Worm (Caenorhabditis elegans): ENCODE results near the gene dab-1.

Gene dab-1

ce11 chrII:8248745-8249144 is 26.6 kb downstream of the dab-1 start, which contains the start of the genes F35C11.2 and F35C11.4:
TSS of gene F35C11.2 (minus strand) at chrII:8248834.
TSS of gene F35C11.4 (plus strand) at chrII:8249004.
- TF ChIP-seq gmeb-1 (tag; optimal IDR thresholded peaks at IDR 0.05) (peak; percentile 37), nhr-77 (tag; optimal IDR thresholded peaks at IDR 0.05) (no peak), egl-27 (tag; optimal IDR thresholded peaks at IDR 0.05) (no peak), nhr-129 (tag; optimal IDR thresholded peaks at IDR 0.05) (peak; percentile 2), mdl-1 (tag; optimal IDR thresholded peaks at IDR 0.05) (no peak), sma-3 (GFP tag; optimal IDR thresholded peaks at IDR 0.05) (peak; percentile 31), snpc-4 (tag; optimal IDR thresholded peaks at IDR 0.05) (no peak), fos-1 (tag; optimal IDR thresholded peaks at IDR 0.05) (peak; percentile 98)

DNA sequence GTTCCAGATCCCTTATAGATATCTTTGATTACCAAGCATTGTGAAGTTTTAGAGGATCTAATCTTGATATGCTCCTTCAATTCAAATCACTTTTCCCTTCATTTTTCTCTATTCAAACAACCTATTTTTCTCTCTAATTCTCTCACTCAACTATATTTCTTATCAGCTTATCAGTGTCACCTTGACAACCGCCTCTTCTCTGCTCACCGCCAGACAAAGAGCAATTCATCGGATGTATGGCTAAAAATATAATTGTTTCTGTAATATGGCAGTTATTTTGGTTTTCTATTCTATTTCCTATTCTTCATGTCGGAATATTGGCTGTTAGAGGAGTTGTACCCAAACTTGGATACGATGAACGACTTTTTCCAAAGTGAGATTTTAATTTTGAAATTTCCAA is 27.5 kb downstream of the dab-1 start:
- no peak for TF ChIP-seq skn-1 (tag; optimal IDR thresholded peaks at IDR 0.05)
- TF ChIP-seq fos-1 (tag; optimal IDR thresholded peaks at IDR 0.05), result peak; percentile 20
- TF ChIP-seq egl-27 (tag; optimal IDR thresholded peaks at IDR 0.05), result no peak
- no peak for TF ChIP-seq nhr-12 (tag; optimal IDR thresholded peaks at IDR 0.05)
- no peak for TF ChIP-seq nhr-6 (tag; optimal IDR thresholded peaks at IDR 0.05)
- no peak for TF ChIP-seq lin-13 (GFP tag; optimal IDR thresholded peaks at IDR 0.05)
- no peak for TF ChIP-seq mbf-1 (tag; optimal IDR thresholded peaks at IDR 0.05)
- no peak for TF ChIP-seq ztf-1 (GFP tag; conservative IDR thresholded peaks at IDR 0.05)

- TF ChIP-seq ama-1 (optimal IDR thresholded peaks at IDR 0.05) (no peak), mab-5 (tag; optimal IDR thresholded peaks at IDR 0.05) (no peak), sma-9 (GFP tag; optimal IDR thresholded peaks at IDR 0.05) (no peak), sma-9 (tag; optimal IDR thresholded peaks at IDR 0.05) (no peak), fos-1 (tag; optimal IDR thresholded peaks at IDR 0.05) (no peak), peb-1 (tag; optimal IDR thresholded peaks at IDR 0.05) (no peak), nhr-10 (tag; optimal IDR thresholded peaks at IDR 0.05) (no peak), unc-55 (GFP tag; optimal IDR thresholded peaks at IDR 0.05) (no peak), elt-1 (tag; optimal IDR thresholded peaks at IDR 0.05) (no peak), nhr-12 (tag; optimal IDR thresholded peaks at IDR 0.05) (no peak), C34F6.9 (tag; optimal IDR thresholded peaks at IDR 0.05) (no peak), egl-27 (tag; optimal IDR thresholded peaks at IDR 0.05) (no peak), sma-3 (GFP tag; optimal IDR thresholded peaks at IDR 0.05) (no peak), nhr-77 (tag; optimal IDR thresholded peaks at IDR 0.05) (no peak), nhr-11 (tag; optimal IDR thresholded peaks at IDR 0.05) (no peak), ztf-11 (tag; optimal IDR thresholded peaks at IDR 0.05) (no peak), lin-39 (tag; optimal IDR thresholded peaks at IDR 0.05) (no peak)
Measured at ce11 chrII:8253160-8253793, 31.1 kb downstream of the dab-1 start, which contains the start of gene F35C11.5. TSS of gene F35C11.5 (plus strand) at chrII:8253743.

DNA sequence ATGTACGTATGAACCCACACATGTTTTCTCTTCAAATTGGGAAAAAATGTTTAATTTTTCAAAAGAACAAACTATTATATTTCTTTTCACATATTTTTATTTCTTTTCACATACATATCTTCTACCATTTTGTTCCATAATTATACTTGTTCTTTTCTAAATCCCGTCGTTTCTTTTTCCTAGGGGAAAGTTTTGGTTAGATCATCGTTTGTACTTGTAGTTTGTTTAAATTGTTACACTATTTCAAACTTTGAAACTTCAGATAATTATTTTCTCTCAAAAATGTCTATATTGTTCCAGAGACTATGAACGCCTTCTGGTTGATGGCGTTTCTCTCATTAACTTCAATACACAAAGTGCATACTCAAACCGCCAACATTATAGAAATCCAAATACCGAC is 33.8 kb downstream of the dab-1 start, which contains the start of gene F35C11.7:
F35C11.7 (plus strand) TSS at position 301 of the 400 bp plus-strand sequence.
- TF ChIP-seq nhr-21 (tag; optimal IDR thresholded peaks at IDR 0.05), result no peak
- TF ChIP-seq egl-27 (tag; optimal IDR thresholded peaks at IDR 0.05), result no peak
- TF ChIP-seq lsy-2 (tag; optimal IDR thresholded peaks at IDR 0.05), result no peak
- TF ChIP-seq lin-11 (tag; optimal IDR thresholded peaks at IDR 0.05), result no peak
- no peak for TF ChIP-seq mdl-1 (tag; optimal IDR thresholded peaks at IDR 0.05)
- no peak for TF ChIP-seq zag-1 (tag; optimal IDR thresholded peaks at IDR 0.05)
- no peak for TF ChIP-seq lin-13 (GFP tag; optimal IDR thresholded peaks at IDR 0.05)
- TF ChIP-seq unc-39 (tag; optimal IDR thresholded peaks at IDR 0.05), result no peak
- no peak for TF ChIP-seq elt-3 (tag; optimal IDR thresholded peaks at IDR 0.05)
- no peak for TF ChIP-seq ZK546.5 (tag; optimal IDR thresholded peaks at IDR 0.05)
- no peak for TF ChIP-seq mbf-1 (tag; optimal IDR thresholded peaks at IDR 0.05)
- TF ChIP-seq nhr-237 (tag; optimal IDR thresholded peaks at IDR 0.05), result no peak
- TF ChIP-seq skn-1 (tag; optimal IDR thresholded peaks at IDR 0.05), result no peak
- TF ChIP-seq nhr-25 (tag; optimal IDR thresholded peaks at IDR 0.05), result no peak
- no peak for TF ChIP-seq blmp-1 (tag; optimal IDR thresholded peaks at IDR 0.05; ENCODE audit: insufficient read depth)

DNA sequence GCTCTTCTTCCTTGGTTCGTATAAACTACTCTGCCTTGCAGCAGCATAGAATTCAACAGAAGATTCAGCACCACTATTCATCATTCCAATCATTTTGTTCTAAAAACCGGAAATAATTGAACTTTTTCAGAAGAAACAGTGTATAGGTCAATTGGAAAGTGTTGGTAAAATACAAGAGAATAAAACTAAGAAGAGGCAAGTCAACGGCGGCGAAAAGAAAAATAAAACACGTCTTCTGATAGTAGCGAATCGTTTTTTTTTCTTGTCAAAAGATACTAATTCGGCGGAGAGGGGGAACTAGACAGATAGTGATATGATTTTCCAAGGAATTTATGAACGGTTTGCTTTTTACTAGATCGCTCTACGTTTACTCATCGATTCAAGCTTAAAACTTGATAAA is 36.9 kb downstream of the dab-1 start, which contains the start of gene F35C11.6:
F35C11.6 (minus strand) TSS at position 101 of the 400 bp plus-strand sequence.
- no peak for TF ChIP-seq sem-4 (tag; optimal IDR thresholded peaks at IDR 0.05)
- no peak for TF ChIP-seq ztf-1 (GFP tag; conservative IDR thresholded peaks at IDR 0.05)
- TF ChIP-seq unc-55 (GFP tag; optimal IDR thresholded peaks at IDR 0.05), result no peak
- TF ChIP-seq elt-1 (tag; optimal IDR thresholded peaks at IDR 0.05), result no peak

Measured in whole organism, L2 larva.